Fruit fly (Drosophila melanogaster): ENCODE results near the gene CG42526.

dm6 chr3L:9432810-9433587, 2.2 kb downstream of the CG42526 start:
- TF ChIP-seq achi (GFP tag; optimal IDR thresholded peaks at IDR 0.05): no peak
- no peak for TF ChIP-seq Hr38 (GFP tag; optimal IDR thresholded peaks at IDR 0.05)
- TF ChIP-seq Hr39 (GFP tag; optimal IDR thresholded peaks at IDR 0.05): no peak
- no peak for TF ChIP-seq CG31627 (GFP tag; optimal IDR thresholded peaks at IDR 0.05)
- no peak for TF ChIP-seq CG6276 (GFP tag; optimal IDR thresholded peaks at IDR 0.05)
- TF ChIP-seq Sox14 (GFP tag; optimal IDR thresholded peaks at IDR 0.05): no peak
- no peak for TF ChIP-seq Gug (GFP tag; IDR thresholded peaks at IDR 0.05)
- TF ChIP-seq CG34406 (GFP tag; optimal IDR thresholded peaks at IDR 0.05): no peak
- no peak for TF ChIP-seq Blimp-1 (GFP tag; optimal IDR thresholded peaks at IDR 0.05)

Data from whole organism, prepupa.